Worm (Caenorhabditis elegans): Measurements from ENCODE around the gene tag-314.

DNA sequence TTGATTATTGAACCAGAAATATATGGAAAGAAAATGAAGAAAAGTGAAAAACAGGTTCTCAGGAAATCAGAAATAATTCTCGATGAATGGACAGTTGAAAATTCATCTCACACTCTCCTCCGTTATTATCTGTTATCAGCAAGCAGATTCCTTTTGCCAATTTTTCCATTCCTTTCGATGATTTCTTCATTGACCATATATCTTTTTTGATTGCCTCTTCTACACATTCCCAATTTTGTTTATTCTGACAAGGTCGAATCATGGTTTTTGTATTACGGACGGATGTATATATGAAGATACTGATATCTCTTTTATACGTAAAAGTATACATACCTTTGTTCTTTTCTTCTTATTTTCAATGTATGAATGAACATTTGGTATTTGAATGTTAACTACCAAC lies 32.2 kb upstream of the tag-314 start:
- TF ChIP-seq ztf-4 (tag; optimal IDR thresholded peaks at IDR 0.05) (no peak), fos-1 (tag; optimal IDR thresholded peaks at IDR 0.05) (no peak), lin-13 (GFP tag; optimal IDR thresholded peaks at IDR 0.05) (no peak), skn-1 (tag; optimal IDR thresholded peaks at IDR 0.05) (no peak), pag-3 (tag; optimal IDR thresholded peaks at IDR 0.05; ENCODE audit: borderline replicate concordance, insufficient read depth) (no peak), ceh-82 (tag; optimal IDR thresholded peaks at IDR 0.05) (no peak), zag-1 (tag; optimal IDR thresholded peaks at IDR 0.05) (no peak), ama-1 (optimal IDR thresholded peaks at IDR 0.05) (no peak), mab-9 (GFP tag; IDR thresholded peaks at IDR 0.05) (no peak), nhr-19 (GFP tag; conservative IDR thresholded peaks at IDR 0.05) (no peak; the same call in 1 of the 2 replicates), nhr-28 (tag; optimal IDR thresholded peaks at IDR 0.05) (no peak), isw-1 (GFP tag; IDR thresholded peaks at IDR 0.05) (no peak), elt-2 (tag; optimal IDR thresholded peaks at IDR 0.05) (no peak)

Measured in whole organism, L1 larva.